Worm (Caenorhabditis elegans): ENCODE data around the gene F54F7.6.

F54F7.6 gene

ce11 chrX:11865083-11865482 lies at the start of gene F54F7.6:
TSS of gene F54F7.6 (plus strand) at chrX:11865383.
- TF ChIP-seq nhr-28 (tag; optimal IDR thresholded peaks at IDR 0.05), result no peak
- no peak for TF ChIP-seq nhr-67 (tag; optimal IDR thresholded peaks at IDR 0.05)
- no peak for TF ChIP-seq zag-1 (tag; optimal IDR thresholded peaks at IDR 0.05)
- no peak for TF ChIP-seq ceh-28 (tag; optimal IDR thresholded peaks at IDR 0.05)
- no peak for TF ChIP-seq jun-1 (tag; optimal IDR thresholded peaks at IDR 0.05)
- no peak for TF ChIP-seq pqm-1 (tag; optimal IDR thresholded peaks at IDR 0.05)
- TF ChIP-seq ama-1 (optimal IDR thresholded peaks at IDR 0.05), result no peak

DNA sequence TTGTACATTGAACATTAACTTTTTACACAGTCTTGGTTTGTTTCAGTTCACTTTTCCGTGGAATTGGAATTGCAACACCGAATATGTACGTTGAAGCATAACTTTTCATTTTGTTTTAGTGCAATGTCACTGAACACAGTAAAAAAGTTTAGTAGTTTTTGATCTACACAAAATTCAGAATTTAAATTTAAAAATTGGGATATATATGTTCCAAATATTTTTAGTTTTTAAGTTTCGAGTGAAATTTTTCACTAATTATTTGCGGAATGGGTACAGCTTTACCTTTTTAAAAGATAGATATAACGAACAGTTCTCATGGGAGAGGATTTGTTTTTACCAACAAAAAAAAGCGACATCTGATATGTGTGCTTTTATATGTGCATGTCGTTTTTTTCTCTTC lies 48.4 kb upstream of the F54F7.6 start:
- TF ChIP-seq eor-1 (tag; optimal IDR thresholded peaks at IDR 0.05), result no peak

- TF ChIP-seq R02D3.7 (tag; optimal IDR thresholded peaks at IDR 0.05) (no peak), nfya-1 (tag; optimal IDR thresholded peaks at IDR 0.05; ENCODE audit: insufficient read depth) (peak; percentile 21)
Observed at ce11 chrX:11818711-11819110, 46.5 kb upstream of the F54F7.6 start.

DNA sequence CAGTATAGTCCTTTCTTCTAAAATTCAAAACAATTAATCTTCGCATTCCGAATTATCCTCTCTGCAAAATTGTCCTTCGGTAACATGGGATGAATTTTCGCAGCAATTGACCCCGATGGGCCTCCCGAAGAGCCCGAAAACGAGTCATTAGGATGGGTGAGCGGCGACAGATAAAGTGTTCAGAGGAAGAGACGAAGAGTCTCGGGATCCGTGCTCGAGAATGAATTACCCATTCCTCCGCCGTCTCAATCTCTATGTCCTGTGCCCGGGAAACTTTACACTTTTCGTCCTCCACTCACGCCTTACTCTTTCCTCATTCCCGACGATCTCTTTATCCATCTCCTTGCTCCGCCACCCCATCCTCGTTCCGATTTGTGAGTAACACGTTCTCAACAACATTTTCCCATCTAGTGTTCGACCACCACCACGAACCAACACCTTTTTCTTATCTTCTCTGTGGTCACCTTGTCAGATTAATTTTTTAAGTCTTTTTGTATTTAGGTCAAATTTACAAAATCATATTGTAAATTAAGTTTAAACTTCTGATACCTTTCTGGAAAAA lies 43.9 kb upstream of the F54F7.6 start:
- TF ChIP-seq fkh-2 (tag; optimal IDR thresholded peaks at IDR 0.05), result no peak
- no peak for TF ChIP-seq sea-2 (GFP tag; optimal IDR thresholded peaks at IDR 0.05)
- no peak for TF ChIP-seq nhr-25 (tag; optimal IDR thresholded peaks at IDR 0.05)
- TF ChIP-seq nhr-43 (tag; optimal IDR thresholded peaks at IDR 0.05; ENCODE audit: poor library complexity, severe bottlenecking), result no peak
- no peak for TF ChIP-seq ceh-28 (tag; optimal IDR thresholded peaks at IDR 0.05)
- no peak for TF ChIP-seq ztf-11 (tag; optimal IDR thresholded peaks at IDR 0.05)
- no peak for TF ChIP-seq lin-15B (tag; optimal IDR thresholded peaks at IDR 0.05)
- no peak for TF ChIP-seq fos-1 (tag; optimal IDR thresholded peaks at IDR 0.05)
- no peak for TF ChIP-seq nhr-11 (tag; optimal IDR thresholded peaks at IDR 0.05)
- no peak for TF ChIP-seq nhr-28 (tag; optimal IDR thresholded peaks at IDR 0.05)
- no peak for TF ChIP-seq skn-1 (tag; optimal IDR thresholded peaks at IDR 0.05)
- no peak for TF ChIP-seq jun-1 (tag; optimal IDR thresholded peaks at IDR 0.05)
- TF ChIP-seq nhr-76 (tag; optimal IDR thresholded peaks at IDR 0.05), result no peak
- no peak for TF ChIP-seq pha-4 (tag; optimal IDR thresholded peaks at IDR 0.05)
- TF ChIP-seq ceh-82 (tag; optimal IDR thresholded peaks at IDR 0.05), result no peak
- no peak for TF ChIP-seq ama-1 (optimal IDR thresholded peaks at IDR 0.05)
- TF ChIP-seq lsy-12 (tag; optimal IDR thresholded peaks at IDR 0.05), result no peak

ce11 chrX:11823704-11824103 lies 41.5 kb upstream of the F54F7.6 start, which contains the start of gene tag-241:
TSS of gene tag-241 (plus strand) at chrX:11824004.
- TF ChIP-seq sea-2 (GFP tag; optimal IDR thresholded peaks at IDR 0.05), result no peak
- TF ChIP-seq ceh-28 (tag; optimal IDR thresholded peaks at IDR 0.05), result no peak

DNA sequence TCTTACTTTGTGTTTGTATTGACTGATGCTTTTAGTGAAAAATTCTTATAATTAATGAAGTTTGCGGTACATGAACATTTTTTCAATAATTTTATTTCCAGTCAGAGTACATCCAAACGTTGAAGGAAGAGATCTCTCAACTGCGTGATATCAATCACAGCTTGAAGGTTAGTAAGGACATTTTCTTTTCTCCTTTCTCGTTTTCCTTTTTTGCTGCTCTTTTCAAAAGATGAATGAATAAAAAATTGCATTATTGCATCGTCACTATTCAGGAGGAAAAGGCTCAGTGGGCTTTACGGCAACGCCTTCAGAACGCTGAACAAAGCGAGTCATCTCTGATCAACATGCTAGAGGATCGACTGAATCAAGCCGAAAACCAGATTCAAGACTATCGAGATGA lies 38.3 kb upstream of the F54F7.6 start:
- TF ChIP-seq egl-27 (tag; optimal IDR thresholded peaks at IDR 0.05), result no peak

ce11 chrX:11827528-11827927 lies 37.7 kb upstream of the F54F7.6 start:
- no peak for TF ChIP-seq nhr-23 (tag; optimal IDR thresholded peaks at IDR 0.05)
- no peak for TF ChIP-seq nhr-11 (tag; optimal IDR thresholded peaks at IDR 0.05)
- no peak for TF ChIP-seq nhr-12 (tag; optimal IDR thresholded peaks at IDR 0.05)
- no peak for TF ChIP-seq R02D3.7 (tag; optimal IDR thresholded peaks at IDR 0.05)
- TF ChIP-seq ztf-11 (tag; optimal IDR thresholded peaks at IDR 0.05), result no peak
- no peak for TF ChIP-seq elt-1 (tag; optimal IDR thresholded peaks at IDR 0.05)
- no peak for TF ChIP-seq nfya-1 (tag; optimal IDR thresholded peaks at IDR 0.05; ENCODE audit: insufficient read depth)

- no peak for TF ChIP-seq nhr-11 (tag; optimal IDR thresholded peaks at IDR 0.05)
- no peak for TF ChIP-seq nhr-28 (tag; optimal IDR thresholded peaks at IDR 0.05)
- TF ChIP-seq ztf-4 (tag; optimal IDR thresholded peaks at IDR 0.05), result no peak
- TF ChIP-seq unc-39 (tag; optimal IDR thresholded peaks at IDR 0.05), result no peak
Observed at ce11 chrX:11828661-11829060, 36.5 kb upstream of the F54F7.6 start.
